Worm (Caenorhabditis elegans) whole organism, young adult: ENCODE measurements around the gene rpn-3.

Source experiments
- F37B4.10 ChIP-seq: fragments of 200-800 bp; sonication (Bioruptor generic); IDR thresholded peaks from 2 replicates; pipeline ENCODE4 v1.3.6; 2022; ENCODE audit warnings: missing genetic modification characterization, missing compliant biosample characterization
- Y53G8AR.9 ChIP-seq: fragments of 200-800 bp; sonication (Bioruptor generic); conservative IDR thresholded peaks from 2 replicates; pipeline ENCODE4 v1.3.6; 2022; ENCODE audit warnings: missing genetic modification reagents, missing genetic modification characterization, missing compliant biosample characterization
- hlh-12 ChIP-seq: sonication (generic microtip); optimal IDR thresholded peaks from 2 replicates; lab custom pipeline; 2016; ENCODE audit warnings: missing genetic modification characterization, missing compliant biosample characterization
- nhr-80 ChIP-seq: sonication (generic microtip); optimal IDR thresholded peaks from 2 replicates; lab custom pipeline; 2016; ENCODE audit warnings: missing genetic modification characterization, missing compliant biosample characterization
- sea-2 ChIP-seq: fragments of 200-800 bp; sonication (Bioruptor generic); IDR thresholded peaks from 2 replicates; pipeline ENCODE4 v1.3.6; 2022; ENCODE audit warnings: missing genetic modification characterization, missing compliant biosample characterization
- tbp1 ChIP-seq: fragments of 200-800 bp; sonication (Bioruptor generic); optimal IDR thresholded peaks from 2 replicates; lab custom pipeline; 2018; ENCODE audit warnings: mild to moderate bottlenecking, missing genetic modification characterization, missing compliant biosample characterization

ce11 chrIII:8401887-8402286 lies 45.3 kb upstream of the rpn-3 start, which contains the start of gene lap-1:
- TF ChIP-seq nhr-80: peak; percentile 48
- no peak for TF ChIP-seq tbp1 (GFP tag; lab: Kevin White, UChicago)
- no peak for TF ChIP-seq sea-2
- TF ChIP-seq F37B4.10: no peak
- TF ChIP-seq Y53G8AR.9 (GFP tag; lab: Robert Waterston, UW): no peak
- TF ChIP-seq hlh-12: no peak
